Worm (Caenorhabditis elegans) whole organism, early embryonic: ENCODE data around the gene Y39A1A.18.

Source experiments
- F13C5.2 ChIP-seq: sonication (generic microtip); optimal IDR thresholded peaks from 2 replicates; lab custom pipeline; 2017; ENCODE audit warnings: mild to moderate bottlenecking, missing genetic modification characterization, inconsistent platforms, missing compliant biosample characterization
- ama-1 ChIP-seq: fragments of 150-350 bp; optimal IDR thresholded peaks from 2 replicates; lab custom pipeline; 2014
- ceh-36 ChIP-seq: sonication (generic microtip); optimal IDR thresholded peaks from 2 replicates; lab custom pipeline; 2016; ENCODE audit warnings: missing genetic modification characterization, inconsistent platforms, missing compliant biosample characterization
- pes-1 ChIP-seq: fragments of 200-800 bp; sonication (Bioruptor generic); IDR thresholded peaks from 2 replicates; pipeline ENCODE4 v1.3.6; 2022; ENCODE audit warnings: missing genetic modification reagents, missing genetic modification characterization, missing compliant biosample characterization
- tbx-11 ChIP-seq: fragments of 200-800 bp; sonication (Bioruptor generic); IDR thresholded peaks from 2 replicates; pipeline ENCODE4 v1.3.6; 2022; ENCODE audit warnings: missing genetic modification characterization, missing compliant biosample characterization

ce11 chrIII:10656069-10656468 lies 38.2 kb downstream of the Y39A1A.18 start:
- no peak for TF ChIP-seq F13C5.2 (tag; lab: Kevin White, UChicago)
- TF ChIP-seq ama-1: no peak
- TF ChIP-seq tbx-11 (GFP tag; lab: Robert Waterston, UW): no peak
- no peak for TF ChIP-seq pes-1 (GFP tag; lab: Robert Waterston, UW)
- TF ChIP-seq ceh-36 (tag; lab: Kevin White, UChicago): no peak
